Fruit fly (Drosophila melanogaster) S2 (cell line): ENCODE results near the gene Mst89B.

Source experiments
- CG8478 ChIP-seq: fragments of >200 bp; optimal IDR thresholded peaks from 2 replicates; lab custom pipeline; 2018
- CTCF ChIP-seq, 2 experiments: fragments of >200 bp; optimal IDR thresholded peaks; 2 replicates each; lab custom pipeline; 2018

DNA sequence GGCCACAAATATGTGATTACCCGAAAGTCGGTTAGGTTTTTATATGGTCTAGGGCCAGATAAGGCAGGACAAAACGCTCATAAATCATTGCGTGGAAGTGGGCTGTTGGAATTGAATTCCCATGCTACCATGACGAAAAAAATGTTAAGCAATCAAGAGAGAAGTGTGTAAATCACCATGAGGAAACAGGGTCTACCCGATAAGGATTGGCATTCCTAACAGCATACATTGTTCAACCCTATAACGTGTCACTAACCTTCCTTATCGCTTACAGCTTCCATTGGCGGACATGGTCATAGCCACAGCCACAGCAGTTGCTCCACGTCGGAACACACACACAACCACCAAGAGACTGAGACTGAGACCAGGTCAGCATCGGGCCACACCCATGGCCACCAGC is 41.2 kb downstream of the Mst89B start:
- no peak for TF ChIP-seq CG8478
- no peak for TF ChIP-seq CTCF (optimal IDR thresholded peaks at IDR 0.05; lab: Kevin White, UChicago)
